Worm (Caenorhabditis elegans) whole organism, L2 larva: Measurements from ENCODE around the gene C09E7.8.
A peak's percentile ranks its signal among the peaks of the same experiment; 100 is the strongest.

ENCODE experiments used
- C34F6.9 ChIP-seq: fragments of 150-350 bp; optimal IDR thresholded peaks from 2 replicates; lab custom pipeline; 2014; ENCODE audit warnings: missing biosample characterization, missing genetic modification characterization
- R02D3.7 ChIP-seq: fragments of 150-350 bp; optimal IDR thresholded peaks from 2 replicates; lab custom pipeline; 2014; ENCODE audit warnings: missing biosample characterization, missing genetic modification characterization
- alr-1 ChIP-seq: fragments of 150-350 bp; optimal IDR thresholded peaks from 2 replicates; lab custom pipeline; 2014; ENCODE audit warnings: missing biosample characterization, missing genetic modification characterization
- aly-2 ChIP-seq: fragments of 150-350 bp; optimal IDR thresholded peaks from 2 replicates; lab custom pipeline; 2014; ENCODE audit warnings: missing biosample characterization, missing genetic modification characterization
- ama-1 ChIP-seq: fragments of 150-350 bp; optimal IDR thresholded peaks from 2 replicates; lab custom pipeline; 2018; ENCODE audit warnings: inconsistent platforms
- blmp-1 ChIP-seq: sonication (generic microtip); optimal IDR thresholded peaks from 2 replicates; lab custom pipeline; 2017; ENCODE audit warnings: missing genetic modification characterization, mild to moderate bottlenecking, missing compliant biosample characterization, antibody characterized with exemption, moderate library complexity; ENCODE audit not compliant: insufficient read depth
- ceh-16 ChIP-seq: fragments of 150-350 bp; optimal IDR thresholded peaks from 2 replicates; lab custom pipeline; 2014; ENCODE audit warnings: missing biosample characterization, missing genetic modification characterization
- ceh-82 ChIP-seq: fragments of 150-350 bp; optimal IDR thresholded peaks from 2 replicates; lab custom pipeline; 2014; ENCODE audit warnings: missing biosample characterization, missing genetic modification characterization
- crh-2 ChIP-seq: sonication (generic microtip); optimal IDR thresholded peaks from 2 replicates; lab custom pipeline; 2017; ENCODE audit warnings: missing biosample characterization, missing genetic modification characterization
- dmd-4 ChIP-seq: sonication (generic microtip); optimal IDR thresholded peaks from 2 replicates; lab custom pipeline; 2017; ENCODE audit warnings: missing biosample characterization, missing genetic modification characterization
- egl-27 ChIP-seq: sonication (generic microtip); optimal IDR thresholded peaks from 3 replicates; lab custom pipeline; 2017; ENCODE audit warnings: missing biosample characterization, missing genetic modification reagents, missing genetic modification characterization
- fos-1 ChIP-seq: fragments of 150-350 bp; optimal IDR thresholded peaks from 2 replicates; lab custom pipeline; 2014; ENCODE audit warnings: missing biosample characterization, missing genetic modification characterization
- gmeb-1 ChIP-seq: fragments of 150-350 bp; optimal IDR thresholded peaks from 2 replicates; lab custom pipeline; 2014; ENCODE audit warnings: missing biosample characterization, missing genetic modification characterization
- lin-13 ChIP-seq: fragments of 150-350 bp; optimal IDR thresholded peaks from 2 replicates; lab custom pipeline; 2014; ENCODE audit warnings: missing biosample characterization, missing genetic modification reagents, missing genetic modification characterization
- mab-5 ChIP-seq: fragments of 150-350 bp; optimal IDR thresholded peaks from 2 replicates; lab custom pipeline; 2014; ENCODE audit warnings: missing biosample characterization, missing genetic modification characterization
- mbf-1 ChIP-seq: sonication (generic microtip); optimal IDR thresholded peaks from 2 replicates; lab custom pipeline; 2017; ENCODE audit warnings: missing biosample characterization, missing genetic modification characterization
- mdl-1 ChIP-seq, 2 experiments: fragments of 150-350 bp in 1 of 2; sonication (generic microtip) in 1 of 2; optimal IDR thresholded peaks; 2 replicates each; lab custom pipeline; 2017; ENCODE audit warnings: missing biosample characterization in 2 of 2, missing genetic modification characterization in 2 of 2
- nhr-10 ChIP-seq: sonication (generic microtip); optimal IDR thresholded peaks from 2 replicates; lab custom pipeline; 2017; ENCODE audit warnings: missing biosample characterization, missing genetic modification characterization
- nhr-11 ChIP-seq: fragments of 150-350 bp; optimal IDR thresholded peaks from 2 replicates; lab custom pipeline; 2014; ENCODE audit warnings: missing biosample characterization, missing genetic modification characterization
- nhr-12 ChIP-seq: fragments of 150-350 bp; optimal IDR thresholded peaks from 2 replicates; lab custom pipeline; 2014; ENCODE audit warnings: missing biosample characterization, missing genetic modification characterization
- nhr-129 ChIP-seq: fragments of 150-350 bp; optimal IDR thresholded peaks from 2 replicates; lab custom pipeline; 2014; ENCODE audit warnings: missing biosample characterization, missing genetic modification characterization
- nhr-23 ChIP-seq: fragments of 150-350 bp; optimal IDR thresholded peaks from 2 replicates; lab custom pipeline; 2014; ENCODE audit warnings: missing biosample characterization, missing genetic modification reagents, missing genetic modification characterization
- nhr-25 ChIP-seq: fragments of 150-350 bp; sonication (generic microtip); optimal IDR thresholded peaks from 3 replicates; lab custom pipeline; 2014; ENCODE audit warnings: missing biosample characterization, missing genetic modification characterization
- sma-3 ChIP-seq: sonication (generic microtip); optimal IDR thresholded peaks from 2 replicates; lab custom pipeline; 2016; ENCODE audit warnings: missing genetic modification reagents, missing genetic modification characterization, missing compliant biosample characterization
- sma-9 ChIP-seq, 2 experiments: fragments of 150-350 bp in 1 of 2; sonication (generic microtip) in 1 of 2; optimal IDR thresholded peaks; 2 replicates each; lab custom pipeline; 2014 to 2016; ENCODE audit warnings: missing genetic modification characterization in 2 of 2, mild to moderate bottlenecking in 1 of 2, missing biosample characterization in 1 of 2, missing compliant biosample characterization in 1 of 2, missing genetic modification reagents in 1 of 2, moderate library complexity in 1 of 2
- unc-39 ChIP-seq: fragments of 150-350 bp; optimal IDR thresholded peaks from 2 replicates; lab custom pipeline; 2014; ENCODE audit warnings: missing biosample characterization, missing genetic modification characterization
- unc-62 ChIP-seq: fragments of 150-350 bp; optimal IDR thresholded peaks from 2 replicates; lab custom pipeline; 2014; ENCODE audit warnings: missing biosample characterization, missing genetic modification reagents, missing genetic modification characterization
- ztf-4 ChIP-seq: fragments of 150-350 bp; optimal IDR thresholded peaks from 2 replicates; lab custom pipeline; 2014; ENCODE audit warnings: missing biosample characterization, missing genetic modification characterization

C09E7.8 gene

DNA sequence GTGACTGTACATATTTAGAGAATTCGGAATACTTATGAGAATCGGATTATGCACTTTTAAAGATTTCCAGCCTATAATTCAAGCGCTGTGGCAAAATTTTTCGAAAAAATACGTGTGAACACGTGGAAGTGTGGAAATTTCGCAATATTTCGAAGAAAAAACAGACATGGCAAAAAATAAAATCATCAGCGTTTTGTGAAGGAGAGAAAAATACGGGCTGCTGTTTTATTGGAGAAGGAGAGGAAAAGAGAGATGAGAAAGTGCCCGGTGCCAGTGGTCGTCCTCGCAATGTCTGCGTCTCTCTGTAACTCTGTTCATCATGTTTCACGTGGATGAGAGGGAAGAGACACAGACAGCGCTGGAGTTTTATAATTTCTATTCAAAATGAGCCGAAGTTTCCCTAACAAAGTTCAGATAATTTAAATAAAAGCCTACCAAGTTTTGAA is 47.7 kb upstream of the C09E7.8 start (continued):
- TF ChIP-seq gmeb-1 (tag; lab: Kevin White, UChicago) (peak; percentile 55), mab-5 (peak; percentile 63), C34F6.9 (tag; lab: Kevin White, UChicago) (peak; percentile 86), blmp-1 (tag; lab: Kevin White, UChicago) (peak; percentile 54), crh-2 (tag; lab: Kevin White, UChicago) (peak; percentile 88), egl-27 (tag; lab: Kevin White, UChicago) (peak; percentile 8)

ce11 chrIII:6605442-6605992 is 47.1 kb upstream of the C09E7.8 start:
- TF ChIP-seq unc-39 (tag; lab: Kevin White, UChicago) = no peak
- peak; percentile 63 for TF ChIP-seq sma-9 (GFP tag; optimal IDR thresholded peaks at IDR 0.05; lab: Kevin White, UChicago)
- no peak for TF ChIP-seq sma-9 (tag; optimal IDR thresholded peaks at IDR 0.05; lab: Kevin White, UChicago)
- TF ChIP-seq fos-1 = peak; percentile 3

DNA sequence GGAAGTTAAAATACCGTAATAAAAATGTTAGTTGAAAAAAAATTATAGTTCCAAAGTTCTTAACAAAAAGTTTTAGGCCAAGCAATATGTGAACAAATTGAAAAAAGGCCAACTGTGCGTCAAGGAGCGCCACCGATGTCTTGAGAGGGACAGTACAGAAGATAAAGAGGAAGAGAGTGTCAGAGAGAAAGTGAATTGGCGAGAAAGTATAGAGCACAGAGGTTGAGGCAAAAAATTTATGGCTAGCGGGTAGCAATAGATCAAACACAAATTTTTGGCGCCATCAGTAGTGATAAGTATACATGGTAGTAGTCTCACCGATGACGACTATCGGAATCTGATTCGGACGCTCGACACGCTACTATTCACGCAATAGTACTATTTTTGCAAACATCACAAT is 45.9 kb upstream of the C09E7.8 start:
- TF ChIP-seq sma-3 (GFP tag; lab: Kevin White, UChicago) = no peak
- TF ChIP-seq mbf-1 (tag; lab: Kevin White, UChicago) = no peak
- TF ChIP-seq dmd-4 (tag; lab: Kevin White, UChicago) = no peak
- no peak for TF ChIP-seq nhr-11
- TF ChIP-seq blmp-1 (tag; lab: Kevin White, UChicago) = peak; percentile 18
- TF ChIP-seq alr-1 (tag; lab: Kevin White, UChicago) = no peak
- peak; percentile 18 for TF ChIP-seq crh-2 (tag; lab: Kevin White, UChicago)
- TF ChIP-seq sma-9 (GFP tag; optimal IDR thresholded peaks at IDR 0.05; lab: Kevin White, UChicago) = peak; percentile 29
- no peak for TF ChIP-seq sma-9 (tag; optimal IDR thresholded peaks at IDR 0.05; lab: Kevin White, UChicago)
- no peak for TF ChIP-seq ama-1 (lab: Kevin White, UChicago)
- peak; percentile 62 for TF ChIP-seq fos-1
- no peak for TF ChIP-seq lin-13 (GFP tag; lab: Kevin White, UChicago)

- TF ChIP-seq nhr-129 (tag; lab: Kevin White, UChicago) (peak; percentile 33), lin-13 (GFP tag; lab: Kevin White, UChicago) (no peak), fos-1 (peak; percentile 19)
- TF ChIP-seq, all 48 proteins: peak for 2
These were observed 44.8 kb upstream of the C09E7.8 start for ce11 chrIII:6603185-6603584.

ce11 chrIII:6601073-6601472 is 42.7 kb upstream of the C09E7.8 start, which contains the start of gene let-765:
Gene let-765, minus strand, starts transcription at chrIII:6601173.
- TF ChIP-seq ceh-16 = no peak
- TF ChIP-seq ztf-4 (tag; lab: Kevin White, UChicago) = no peak

- TF ChIP-seq ceh-82 = no peak
- TF ChIP-seq unc-62 = no peak
- TF ChIP-seq mab-5 = no peak
- TF ChIP-seq aly-2 (tag; lab: Kevin White, UChicago) = no peak
- TF ChIP-seq nhr-23 (tag; lab: Kevin White, UChicago) = no peak
- no peak for TF ChIP-seq egl-27 (tag; lab: Kevin White, UChicago)
- TF ChIP-seq mdl-1 (tag; optimal IDR thresholded peaks at IDR 0.05; lab: Kevin White, UChicago) = no peak
- TF ChIP-seq lin-13 (GFP tag; lab: Kevin White, UChicago) = no peak
- no peak for TF ChIP-seq nhr-10
These were observed 35.7 kb upstream of the C09E7.8 start for ce11 chrIII:6594069-6594468.

DNA sequence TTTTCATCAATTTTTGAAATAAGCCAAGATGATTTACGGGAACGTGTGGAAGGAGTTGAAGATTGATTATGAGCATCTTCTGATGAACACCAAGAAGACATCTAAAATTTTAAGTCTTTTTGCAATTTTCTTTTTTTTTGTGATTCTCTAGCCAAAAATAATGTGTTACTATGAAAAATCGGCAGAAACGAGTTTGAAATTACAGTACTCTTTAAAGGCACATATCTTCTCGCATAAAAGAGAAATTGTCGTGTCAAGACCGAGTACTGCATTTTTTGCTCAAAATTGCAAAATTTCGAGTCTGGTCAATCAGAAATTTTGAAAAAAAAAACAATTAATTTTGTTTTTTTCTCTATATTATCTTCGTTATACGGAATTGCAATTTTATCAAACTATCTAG is 33.7 kb upstream of the C09E7.8 start, which contains the start of gene F20H11.1:
F20H11.1 (minus strand) TSS at position 101 of the 400 bp plus-strand sequence.
- TF ChIP-seq R02D3.7 (tag; lab: Kevin White, UChicago) (no peak), nhr-25 (no peak)

DNA sequence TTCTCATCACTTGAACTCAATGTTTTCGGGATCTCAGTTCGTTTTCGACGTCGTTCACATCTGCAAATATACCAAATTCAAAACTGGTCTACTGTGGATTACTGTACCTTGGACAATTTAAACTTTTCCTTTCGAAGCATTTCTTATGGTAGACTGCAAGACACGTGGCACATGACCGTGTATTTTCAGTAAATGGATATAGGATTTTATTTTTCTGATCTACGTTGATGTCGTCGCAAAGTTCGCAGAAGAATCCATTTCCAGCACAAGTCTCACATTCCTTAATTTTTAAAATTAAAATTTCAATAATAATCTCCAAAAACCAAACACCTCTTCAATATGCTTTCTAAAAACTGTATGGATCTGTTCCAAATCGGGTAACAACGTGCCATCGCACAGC is 31.1 kb upstream of the C09E7.8 start:
- no peak for TF ChIP-seq nhr-10
- TF ChIP-seq nhr-12 (tag; lab: Kevin White, UChicago) = no peak
- no peak for TF ChIP-seq blmp-1 (tag; lab: Kevin White, UChicago)
